Fruit fly (Drosophila melanogaster) whole organism, wandering third instar larva: ENCODE results near the gene CG4467.

ENCODE experiments used
- Dfd ChIP-seq: fragments of >200 bp; optimal IDR thresholded peaks from 2 replicates; lab custom pipeline; 2017; ENCODE audit warnings: missing biosample characterization, missing genetic modification characterization
- Dif ChIP-seq: fragments of 200-275, 200-300 bp; sonication (Bioruptor generic); optimal IDR thresholded peaks from 2 replicates; lab custom pipeline; 2018; ENCODE audit warnings: missing biosample characterization, missing genetic modification characterization; ENCODE audit not compliant: partially characterized antibody
- GATAd ChIP-seq: sonication (Bioruptor generic); optimal IDR thresholded peaks from 2 replicates; lab custom pipeline; 2016; ENCODE audit warnings: missing biosample characterization, missing genetic modification characterization
- HLH106 ChIP-seq: fragments of 200-800 bp; optimal IDR thresholded peaks from 3 replicates; lab custom pipeline; 2019; ENCODE audit warnings: missing biosample characterization, mild to moderate bottlenecking, missing genetic modification characterization, moderate library complexity
- Hr78 ChIP-seq: fragments of >200 bp; optimal IDR thresholded peaks from 2 replicates; lab custom pipeline; 2017; ENCODE audit warnings: missing biosample characterization, missing genetic modification characterization
- Jra ChIP-seq: sonication (Bioruptor generic); optimal IDR thresholded peaks from 2 replicates; lab custom pipeline; 2016; ENCODE audit warnings: missing biosample characterization, missing genetic modification characterization
- Myc ChIP-seq: fragments of >200 bp; optimal IDR thresholded peaks from 2 replicates; lab custom pipeline; 2017
- Vsx2 ChIP-seq: fragments of 200-300, 225-300 bp; sonication (Bioruptor generic); optimal IDR thresholded peaks from 2 replicates; lab custom pipeline; 2018; ENCODE audit warnings: missing biosample characterization, missing genetic modification characterization; ENCODE audit not compliant: partially characterized antibody
- dl ChIP-seq, 2 experiments: fragments of 175-275, 200-275 bp in 1 of 2; fragments of 200-275 bp in 1 of 2; sonication (Bioruptor generic); optimal IDR thresholded peaks; lab custom pipeline; 2018; ENCODE audit warnings: mild to moderate bottlenecking in 2 of 2, missing biosample characterization in 2 of 2, missing genetic modification characterization in 2 of 2, moderate library complexity in 2 of 2; ENCODE audit not compliant: partially characterized antibody in 2 of 2, insufficient read depth in 1 of 2
- h ChIP-seq: fragments of 200-800 bp; sonication (Bioruptor generic); optimal IDR thresholded peaks from 3 replicates; lab custom pipeline; 2016; ENCODE audit warnings: missing biosample characterization, mild to moderate bottlenecking, missing genetic modification characterization
- jim ChIP-seq: fragments of 175-275, 200-325 bp; sonication (Bioruptor generic); optimal IDR thresholded peaks from 2 replicates; lab custom pipeline; 2016; ENCODE audit warnings: missing biosample characterization, mild to moderate bottlenecking, missing genetic modification characterization
- lola ChIP-seq: fragments of >200 bp; optimal IDR thresholded peaks from 2 replicates; lab custom pipeline; 2017; ENCODE audit warnings: missing biosample characterization, missing genetic modification characterization
- pan ChIP-seq: fragments of >200 bp; optimal IDR thresholded peaks from 2 replicates; lab custom pipeline; 2017
- rgr ChIP-seq: fragments of 200-800 bp; sonication (Bioruptor generic); optimal IDR thresholded peaks from 3 replicates; lab custom pipeline; 2016; ENCODE audit warnings: missing biosample characterization, mild to moderate bottlenecking, missing genetic modification characterization

DNA sequence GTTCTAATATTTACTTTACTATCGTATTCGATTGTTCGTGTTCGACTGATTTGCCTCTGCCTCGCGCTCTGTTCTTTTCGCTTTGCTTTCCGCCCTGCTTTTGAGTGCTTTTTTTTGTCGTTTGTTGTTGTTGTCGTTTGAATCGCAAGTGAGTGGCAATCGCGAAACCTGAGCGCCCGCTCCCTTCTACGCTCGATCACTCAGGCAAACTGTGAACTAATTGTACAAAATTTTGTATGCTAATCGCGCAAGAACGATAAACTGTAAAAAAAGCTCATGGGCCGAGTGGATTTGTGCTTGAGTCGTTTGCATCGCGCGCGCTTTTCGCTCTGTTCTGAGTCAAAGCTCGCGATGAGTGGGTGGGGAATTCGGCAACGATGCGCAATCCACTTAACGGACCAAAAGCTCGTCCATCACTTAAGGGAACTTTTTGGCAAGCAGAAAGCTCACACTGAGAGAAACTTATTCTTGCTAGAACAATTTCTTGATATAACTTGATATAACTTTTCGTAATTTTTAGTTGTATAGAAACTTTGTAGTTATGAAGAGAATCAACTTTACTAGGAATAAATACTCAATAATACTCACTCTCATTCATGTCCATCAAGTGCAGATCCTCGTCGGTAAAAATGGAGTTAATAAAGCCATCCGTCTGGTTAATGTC is 57.5 kb downstream of the CG4467 start:
- TF ChIP-seq Dif (GFP tag; lab: Kevin White, UChicago) (no peak), pan (lab: Kevin White, UChicago) (no peak), Hr78 (GFP tag; lab: Kevin White, UChicago) (no peak), Myc (lab: Kevin White, UChicago) (no peak), dl (GFP tag; optimal IDR thresholded peaks at IDR 0.05; lab: Kevin White, UChicago; ENCODE audit: insufficient read depth in 1 of 2, partially characterized antibody in 2 of 2) (peak in 1 of 2 experiments; percentile 6), HLH106 (tag; lab: Kevin White, UChicago) (peak; percentile 67), Vsx2 (GFP tag; lab: Kevin White, UChicago) (no peak), GATAd (GFP tag; lab: Kevin White, UChicago) (no peak), lola (GFP tag; lab: Kevin White, UChicago) (no peak), h (GFP tag; lab: Kevin White, UChicago) (peak; percentile 49), rgr (peak; percentile 33), Dfd (no peak), jim (GFP tag; lab: Kevin White, UChicago) (no peak), Jra (no peak)
